Worm (Caenorhabditis elegans) whole organism, L1 larva: ENCODE results near the gene F54C9.11.
A peak's percentile ranks its signal among the peaks of the same experiment; 100 is the strongest.

Experiments
- Y116A8C.19 ChIP-seq: sonication (generic microtip); optimal IDR thresholded peaks from 2 replicates; lab custom pipeline; 2016; ENCODE audit warnings: missing compliant biosample characterization, missing genetic modification characterization, borderline replicate concordance
- aha-1 ChIP-seq: fragments of 150-350 bp; optimal IDR thresholded peaks from 2 replicates; lab custom pipeline; 2014; ENCODE audit warnings: missing biosample characterization, missing genetic modification characterization
- alr-1 ChIP-seq: fragments of 200-800 bp; sonication (Bioruptor generic); optimal IDR thresholded peaks from 2 replicates; lab custom pipeline; 2018; ENCODE audit warnings: borderline replicate concordance, mild to moderate bottlenecking, missing genetic modification characterization, missing compliant biosample characterization
- ama-1 ChIP-seq: fragments of 150-350 bp; optimal IDR thresholded peaks from 2 replicates; lab custom pipeline; 2014
- ceh-82 ChIP-seq, 3 experiments: fragments of 150-350 bp in 1 of 3; sonication (generic microtip) in 2 of 3; optimal IDR thresholded peaks; 2 replicates each; lab custom pipeline; 2014 to 2017; ENCODE audit warnings: missing biosample characterization in 3 of 3, missing genetic modification characterization in 3 of 3
- ceh-88 ChIP-seq: fragments of 200-800 bp; sonication (Bioruptor generic); IDR thresholded peaks from 2 replicates; pipeline ENCODE4 v1.3.6; 2022; ENCODE audit warnings: missing genetic modification characterization, missing compliant biosample characterization
- ceh-90 ChIP-seq: sonication (generic microtip); optimal IDR thresholded peaks from 2 replicates; lab custom pipeline; 2016; ENCODE audit warnings: missing genetic modification characterization, missing compliant biosample characterization
- ces-1 ChIP-seq: fragments of 150-350 bp; optimal IDR thresholded peaks from 2 replicates; lab custom pipeline; 2014; ENCODE audit warnings: missing biosample characterization, missing genetic modification reagents, missing genetic modification characterization
- dpl-1 ChIP-seq, 3 experiments: fragments of 150-350 bp in 2 of 3; sonication (generic microtip) in 1 of 3; optimal IDR thresholded peaks; 2 replicates each; lab custom pipeline; 2014 to 2017; ENCODE audit warnings: missing biosample characterization in 3 of 3, missing genetic modification characterization in 3 of 3, missing genetic modification reagents in 3 of 3
- efl-1 ChIP-seq, 4 experiments: fragments of 150-350 bp; optimal IDR thresholded peaks in 3 of 4; peaks in 1 of 4; 1 replicate in 1 of 4; 2 replicates in 3 of 4; lab custom pipeline; 2014; ENCODE audit warnings: missing biosample characterization in 2 of 4, missing genetic modification characterization in 2 of 4, missing genetic modification reagents in 2 of 4
- efl-3 ChIP-seq: fragments of 200-800 bp; sonication (Bioruptor generic); optimal IDR thresholded peaks from 2 replicates; lab custom pipeline; 2018; ENCODE audit warnings: mild to moderate bottlenecking, missing genetic modification characterization, missing compliant biosample characterization
- egl-27 ChIP-seq, 2 experiments: fragments of 150-350 bp in 1 of 2; sonication (generic microtip); optimal IDR thresholded peaks; 3 replicates each; lab custom pipeline; 2017 to 2018; ENCODE audit warnings: missing biosample characterization in 2 of 2, missing genetic modification characterization in 2 of 2, missing genetic modification reagents in 2 of 2
- fkh-10 ChIP-seq: sonication (generic microtip); optimal IDR thresholded peaks from 2 replicates; lab custom pipeline; 2017; ENCODE audit warnings: missing biosample characterization, missing genetic modification reagents, missing genetic modification characterization
- fkh-4 ChIP-seq: sonication (generic microtip); optimal IDR thresholded peaks from 2 replicates; lab custom pipeline; 2016; ENCODE audit warnings: missing compliant biosample characterization, missing genetic modification characterization, borderline replicate concordance
- fkh-8 ChIP-seq: sonication (generic microtip); optimal IDR thresholded peaks from 2 replicates; lab custom pipeline; 2016; ENCODE audit warnings: mild to moderate bottlenecking, missing genetic modification characterization, missing compliant biosample characterization
- grh-1 ChIP-seq: fragments of 200-800 bp; sonication (Bioruptor generic); IDR thresholded peaks from 2 replicates; pipeline ENCODE4 v1.3.6; 2022; ENCODE audit warnings: missing genetic modification reagents, missing genetic modification characterization, missing compliant biosample characterization
- hpl-2 ChIP-seq: fragments of 150-350 bp; optimal IDR thresholded peaks from 2 replicates; lab custom pipeline; 2014; ENCODE audit warnings: missing biosample characterization, missing genetic modification reagents, missing genetic modification characterization
- irx-1 ChIP-seq: sonication (generic microtip); optimal IDR thresholded peaks from 2 replicates; lab custom pipeline; 2016; ENCODE audit warnings: missing genetic modification characterization, missing compliant biosample characterization
- jun-1 ChIP-seq: fragments of 150-350 bp; optimal IDR thresholded peaks from 2 replicates; lab custom pipeline; 2014; ENCODE audit warnings: missing biosample characterization, missing genetic modification reagents, missing genetic modification characterization
- lin-15B ChIP-seq: fragments of 150-350 bp; sonication (generic microtip); optimal IDR thresholded peaks from 3 replicates; lab custom pipeline; 2014; ENCODE audit warnings: missing biosample characterization, missing genetic modification characterization
- lin-35 ChIP-seq, 2 experiments: fragments of 150-350 bp; optimal IDR thresholded peaks; 2 replicates each; lab custom pipeline; 2014; ENCODE audit warnings: missing biosample characterization in 2 of 2, missing genetic modification characterization in 2 of 2, missing genetic modification reagents in 2 of 2
- lin-39 ChIP-seq: fragments of 150-350 bp; optimal IDR thresholded peaks from 2 replicates; lab custom pipeline; 2014; ENCODE audit warnings: missing biosample characterization, missing genetic modification reagents, missing genetic modification characterization
- lir-3 ChIP-seq: sonication (generic microtip); optimal IDR thresholded peaks from 2 replicates; lab custom pipeline; 2016; ENCODE audit warnings: mild to moderate bottlenecking, missing genetic modification characterization, moderate library complexity, missing compliant biosample characterization; ENCODE audit not compliant: poor library complexity
- lsy-2 ChIP-seq, 2 experiments: fragments of 150-350 bp; optimal IDR thresholded peaks; 2 replicates each; lab custom pipeline; 2014; ENCODE audit warnings: missing biosample characterization in 2 of 2, missing genetic modification characterization in 2 of 2
- mab-9 ChIP-seq: fragments of 200-800 bp; sonication (Bioruptor generic); IDR thresholded peaks from 2 replicates; pipeline ENCODE4 v1.3.6; 2022; ENCODE audit warnings: missing genetic modification reagents, missing genetic modification characterization, missing compliant biosample characterization
- mef-2 ChIP-seq: fragments of 150-350 bp; optimal IDR thresholded peaks from 2 replicates; lab custom pipeline; 2014; ENCODE audit warnings: missing biosample characterization, missing genetic modification characterization
- mep-1 ChIP-seq: fragments of 150-350 bp; optimal IDR thresholded peaks from 2 replicates; lab custom pipeline; 2014; ENCODE audit warnings: missing biosample characterization, missing genetic modification characterization
- nhr-12 ChIP-seq: sonication (generic microtip); optimal IDR thresholded peaks from 2 replicates; lab custom pipeline; 2017; ENCODE audit warnings: missing biosample characterization, missing genetic modification characterization
- nhr-20 ChIP-seq: sonication (generic microtip); optimal IDR thresholded peaks from 2 replicates; lab custom pipeline; 2016; ENCODE audit warnings: mild to moderate bottlenecking, missing genetic modification characterization, missing compliant biosample characterization
- nhr-237 ChIP-seq: fragments of 150-350 bp; optimal IDR thresholded peaks from 2 replicates; lab custom pipeline; 2014; ENCODE audit warnings: missing biosample characterization, missing genetic modification characterization
- nhr-47 ChIP-seq: sonication (generic microtip); optimal IDR thresholded peaks from 2 replicates; lab custom pipeline; 2016; ENCODE audit warnings: mild to moderate bottlenecking, missing genetic modification characterization, moderate library complexity, missing compliant biosample characterization
- nhr-71 ChIP-seq: sonication (generic microtip); optimal IDR thresholded peaks from 2 replicates; lab custom pipeline; 2016; ENCODE audit warnings: mild to moderate bottlenecking, missing genetic modification characterization, moderate library complexity, missing compliant biosample characterization
- nhr-76 ChIP-seq: sonication (generic microtip); optimal IDR thresholded peaks from 2 replicates; lab custom pipeline; 2017; ENCODE audit warnings: missing biosample characterization, missing genetic modification characterization
- nhr-77 ChIP-seq: fragments of 150-350 bp; optimal IDR thresholded peaks from 2 replicates; lab custom pipeline; 2014; ENCODE audit warnings: missing biosample characterization, missing genetic modification characterization
- nhr-84 ChIP-seq: sonication (generic microtip); optimal IDR thresholded peaks from 2 replicates; lab custom pipeline; 2017; ENCODE audit warnings: missing biosample characterization, missing genetic modification characterization
- nhr-85 ChIP-seq: sonication (generic microtip); peaks from one replicate; lab custom pipeline; 2016; ENCODE audit warnings: missing genetic modification characterization, inconsistent platforms, missing compliant biosample characterization
- nhr-90 ChIP-seq: sonication (generic microtip); optimal IDR thresholded peaks from 2 replicates; lab custom pipeline; 2016; ENCODE audit warnings: mild to moderate bottlenecking, missing genetic modification characterization, missing compliant biosample characterization; ENCODE audit not compliant: poor library complexity
- skn-1 ChIP-seq: fragments of 150-350 bp; optimal IDR thresholded peaks from 2 replicates; lab custom pipeline; 2014; ENCODE audit warnings: missing biosample characterization, missing genetic modification characterization
- snu-23 ChIP-seq: sonication (generic microtip); optimal IDR thresholded peaks from 2 replicates; lab custom pipeline; 2016; ENCODE audit warnings: missing genetic modification characterization, missing compliant biosample characterization
- sup-37 ChIP-seq: fragments of 200-800 bp; sonication (Bioruptor generic); optimal IDR thresholded peaks from 2 replicates; lab custom pipeline; 2018; ENCODE audit warnings: mild to moderate bottlenecking, missing genetic modification characterization, missing compliant biosample characterization
- swsn-7 ChIP-seq: sonication (generic microtip); optimal IDR thresholded peaks from 2 replicates; lab custom pipeline; 2016; ENCODE audit warnings: missing genetic modification characterization, missing compliant biosample characterization
- tbx-2 ChIP-seq: sonication (generic microtip); optimal IDR thresholded peaks from 2 replicates; lab custom pipeline; 2016; ENCODE audit warnings: missing genetic modification characterization, missing compliant biosample characterization
- tlp-1 ChIP-seq: fragments of 150-350 bp; optimal IDR thresholded peaks from 2 replicates; lab custom pipeline; 2014; ENCODE audit warnings: missing biosample characterization, missing genetic modification characterization
- unc-130 ChIP-seq: fragments of 150-350 bp; optimal IDR thresholded peaks from 2 replicates; lab custom pipeline; 2017; ENCODE audit warnings: missing biosample characterization, missing genetic modification characterization, inconsistent platforms
- unc-30 ChIP-seq: sonication (generic microtip); optimal IDR thresholded peaks from 2 replicates; lab custom pipeline; 2017; ENCODE audit warnings: missing biosample characterization, missing genetic modification characterization
- unc-62 ChIP-seq: fragments of 150-350 bp; optimal IDR thresholded peaks from 2 replicates; lab custom pipeline; 2014; ENCODE audit warnings: missing biosample characterization, missing genetic modification reagents, missing genetic modification characterization
- unc-98 ChIP-seq: fragments of 200-800 bp; sonication (Bioruptor generic); IDR thresholded peaks from 2 replicates; pipeline ENCODE4 v1.3.6; 2022; ENCODE audit warnings: missing genetic modification characterization, missing compliant biosample characterization
- xbp-1 ChIP-seq: sonication (generic microtip); optimal IDR thresholded peaks from 2 replicates; lab custom pipeline; 2016; ENCODE audit warnings: missing genetic modification characterization, missing compliant biosample characterization
- zag-1 ChIP-seq: fragments of 150-350 bp; optimal IDR thresholded peaks from 2 replicates; lab custom pipeline; 2014; ENCODE audit warnings: missing biosample characterization, missing genetic modification characterization
- zip-4 ChIP-seq: fragments of 200-800 bp; sonication (Bioruptor generic); optimal IDR thresholded peaks from 2 replicates; lab custom pipeline; 2018; ENCODE audit warnings: mild to moderate bottlenecking, missing genetic modification characterization, moderate library complexity, missing compliant biosample characterization
- ztf-11 ChIP-seq, 2 experiments: sonication (generic microtip); optimal IDR thresholded peaks; 2 replicates each; lab custom pipeline; 2016 to 2017; ENCODE audit warnings: missing genetic modification characterization in 2 of 2, missing biosample characterization in 1 of 2, missing compliant biosample characterization in 1 of 2

F54C9.11 gene

DNA sequence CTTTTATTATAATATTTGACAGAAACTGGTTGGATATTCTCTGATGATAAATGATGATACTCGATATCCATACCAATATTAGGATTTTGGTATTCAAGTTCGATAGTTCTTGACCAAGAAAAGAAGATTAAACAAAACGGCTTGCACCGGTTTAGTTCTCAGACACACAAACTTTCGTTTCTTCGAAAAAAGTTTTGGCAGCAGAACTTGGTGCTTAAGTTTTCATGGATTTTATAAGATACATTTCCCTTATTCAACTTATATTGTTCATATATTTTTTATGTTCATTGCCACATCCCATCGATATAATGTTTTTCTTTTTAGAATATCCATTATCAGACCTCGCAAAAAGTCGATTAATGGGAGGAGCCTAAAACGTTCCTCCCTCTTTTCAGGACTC is 5.8 kb upstream of the F54C9.11 start, which contains the start of gene aptf-4:
aptf-4 (plus strand) TSS at position 301 of the 400 bp plus-strand sequence.
- TF ChIP-seq nhr-85 (tag; lab: Kevin White, UChicago) (no peak), unc-98 (GFP tag; lab: Robert Waterston, UW) (no peak), nhr-12 (no peak), alr-1 (tag; lab: Kevin White, UChicago) (no peak), tlp-1 (tag; lab: Kevin White, UChicago) (no peak), xbp-1 (tag; lab: Kevin White, UChicago) (no peak), lir-3 (tag; lab: Kevin White, UChicago) (no peak), efl-3 (GFP tag; lab: Kevin White, UChicago) (no peak), irx-1 (tag; lab: Kevin White, UChicago) (no peak), Y116A8C.19 (tag; lab: Kevin White, UChicago) (no peak), mep-1 (tag; lab: Kevin White, UChicago) (no peak), swsn-7 (tag; lab: Kevin White, UChicago) (no peak), dpl-1 (GFP tag; optimal IDR thresholded peaks at IDR 0.05; lab: Kevin White, UChicago) (no peak)
- TF ChIP-seq, all 84 proteins: peak for 0

DNA sequence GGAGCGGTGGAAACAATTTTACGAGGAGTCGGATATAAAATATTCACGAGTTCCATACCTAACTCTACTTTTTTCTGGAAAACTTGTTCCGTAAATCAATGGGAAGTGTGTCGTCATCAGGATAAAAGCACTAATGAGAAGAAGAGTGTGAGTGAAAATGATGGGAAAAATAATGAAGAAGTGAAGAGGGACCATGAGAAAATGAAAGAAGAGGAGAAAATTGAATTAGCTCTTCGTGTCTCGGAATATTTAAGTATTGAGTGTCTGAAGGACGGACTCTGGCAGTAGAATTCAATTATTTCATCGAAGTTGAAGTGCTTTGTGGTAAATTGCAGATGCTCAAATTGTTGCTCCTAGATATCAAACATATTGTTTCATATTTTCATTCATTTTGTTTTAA is 4.3 kb upstream of the F54C9.11 start:
- no peak for TF ChIP-seq aha-1 (tag; lab: Kevin White, UChicago)
- no peak for TF ChIP-seq fkh-4
- no peak for TF ChIP-seq zip-4 (GFP tag; lab: Kevin White, UChicago)
- no peak for TF ChIP-seq nhr-84 (tag; lab: Kevin White, UChicago)
- no peak for TF ChIP-seq ceh-82 (tag; optimal IDR thresholded peaks at IDR 0.05; lab: Kevin White, UChicago)
- TF ChIP-seq ceh-90 (tag; lab: Kevin White, UChicago) = no peak
- no peak for TF ChIP-seq jun-1 (tag; lab: Kevin White, UChicago)
- peak; percentile 57 for TF ChIP-seq nhr-71 (tag; lab: Kevin White, UChicago)
- no peak for TF ChIP-seq unc-62
- TF ChIP-seq efl-1 (optimal IDR thresholded peaks at IDR 0.05; lab: Kevin White, UChicago) = no peak
- no peak for TF ChIP-seq efl-1 (GFP tag; optimal IDR thresholded peaks at IDR 0.05 in 1 of 2; lab: Kevin White, UChicago)
- TF ChIP-seq lin-35 (GFP tag; optimal IDR thresholded peaks at IDR 0.05; lab: Kevin White, UChicago) = peak in 1 of 2 experiments; percentile 10
- no peak for TF ChIP-seq snu-23 (GFP tag; lab: Kevin White, UChicago)
- TF ChIP-seq efl-3 (GFP tag; lab: Kevin White, UChicago) = no peak
- TF ChIP-seq zag-1 (tag; lab: Kevin White, UChicago) = peak; percentile 52
- TF ChIP-seq nhr-85 (tag; lab: Kevin White, UChicago) = no peak
- TF ChIP-seq ztf-11 (tag; optimal IDR thresholded peaks at IDR 0.05; lab: Kevin White, UChicago) = no peak
- TF ChIP-seq tbx-2 = no peak
- TF ChIP-seq nhr-77 = no peak
- no peak for TF ChIP-seq irx-1 (tag; lab: Kevin White, UChicago)
- no peak for TF ChIP-seq sup-37 (GFP tag; lab: Kevin White, UChicago)
- TF ChIP-seq lin-39 (tag; lab: Kevin White, UChicago) = no peak
- TF ChIP-seq mef-2 (tag; lab: Kevin White, UChicago) = no peak
- TF ChIP-seq unc-30 (tag; lab: Kevin White, UChicago) = no peak
- no peak for TF ChIP-seq nhr-237
- TF ChIP-seq unc-130 (tag; lab: Kevin White, UChicago) = no peak
- no peak for TF ChIP-seq swsn-7 (tag; lab: Kevin White, UChicago)
- TF ChIP-seq skn-1 = no peak
- no peak for TF ChIP-seq fkh-8 (tag; lab: Kevin White, UChicago)
- TF ChIP-seq ceh-88 (GFP tag; lab: Robert Waterston, UW) = no peak
- TF ChIP-seq alr-1 (tag; lab: Kevin White, UChicago) = no peak
- TF ChIP-seq ces-1 = peak; percentile 51
- no peak for TF ChIP-seq egl-27 (tag; optimal IDR thresholded peaks at IDR 0.05; lab: Kevin White, UChicago)
- no peak for TF ChIP-seq fkh-10
- TF ChIP-seq lsy-2 (tag; optimal IDR thresholded peaks at IDR 0.05; lab: Kevin White, UChicago) = peak in 1 of 2 experiments; percentile 16
- no peak for TF ChIP-seq nhr-47 (tag; lab: Kevin White, UChicago)
- TF ChIP-seq ama-1 (lab: Kevin White, UChicago) = no peak
- no peak for TF ChIP-seq mab-9
- TF ChIP-seq nhr-90 = no peak
- TF ChIP-seq grh-1 (GFP tag; lab: Robert Waterston, UW) = no peak
- TF ChIP-seq nhr-20 (tag; lab: Kevin White, UChicago) = no peak
- no peak for TF ChIP-seq hpl-2 (GFP tag; lab: Kevin White, UChicago)
- TF ChIP-seq nhr-76 (tag; lab: Kevin White, UChicago) = no peak
- TF ChIP-seq lin-15B (tag; lab: Kevin White, UChicago) = no peak
